Worm (Caenorhabditis elegans) whole organism, L4 larva: ENCODE measurements around the gene sams-5.

ENCODE experiments used
- T26A8.4 ChIP-seq: fragments of 200-800 bp; sonication (Bioruptor generic); IDR thresholded peaks from 2 replicates; pipeline ENCODE4 v1.3.6; 2022; ENCODE audit warnings: missing genetic modification characterization, missing compliant biosample characterization
- fkh-10 ChIP-seq: fragments of 150-350 bp; optimal IDR thresholded peaks from 2 replicates; lab custom pipeline; 2014; ENCODE audit warnings: missing biosample characterization, missing genetic modification reagents, missing genetic modification characterization
- hlh-11 ChIP-seq: fragments of 200-800 bp; sonication (Bioruptor generic); optimal IDR thresholded peaks from 2 replicates; lab custom pipeline; 2018; ENCODE audit warnings: mild to moderate bottlenecking, missing genetic modification characterization, missing compliant biosample characterization
- lim-7 ChIP-seq: fragments of 200-800 bp; sonication (Bioruptor generic); IDR thresholded peaks from 2 replicates; pipeline ENCODE4 v1.3.6; 2022; ENCODE audit warnings: missing genetic modification characterization, missing compliant biosample characterization
- lin-38 ChIP-seq: fragments of 200-800 bp; sonication (Bioruptor generic); IDR thresholded peaks from 2 replicates; pipeline ENCODE4 v1.3.6; 2022; ENCODE audit warnings: missing genetic modification reagents, missing genetic modification characterization, missing compliant biosample characterization
- lsy-2 ChIP-seq, 2 experiments: fragments of 150-350 bp in 1 of 2; sonication (generic microtip) in 1 of 2; optimal IDR thresholded peaks; 2 replicates each; lab custom pipeline; 2014 to 2017; ENCODE audit warnings: missing biosample characterization in 2 of 2, missing genetic modification characterization in 2 of 2
- nhr-111 ChIP-seq: fragments of 200-800 bp; sonication (Bioruptor generic); optimal IDR thresholded peaks from 2 replicates; lab custom pipeline; 2018; ENCODE audit warnings: mild to moderate bottlenecking, missing genetic modification characterization, missing compliant biosample characterization
- nhr-6 ChIP-seq: fragments of 150-350 bp; optimal IDR thresholded peaks from 2 replicates; lab custom pipeline; 2014; ENCODE audit warnings: missing biosample characterization, missing genetic modification characterization

DNA sequence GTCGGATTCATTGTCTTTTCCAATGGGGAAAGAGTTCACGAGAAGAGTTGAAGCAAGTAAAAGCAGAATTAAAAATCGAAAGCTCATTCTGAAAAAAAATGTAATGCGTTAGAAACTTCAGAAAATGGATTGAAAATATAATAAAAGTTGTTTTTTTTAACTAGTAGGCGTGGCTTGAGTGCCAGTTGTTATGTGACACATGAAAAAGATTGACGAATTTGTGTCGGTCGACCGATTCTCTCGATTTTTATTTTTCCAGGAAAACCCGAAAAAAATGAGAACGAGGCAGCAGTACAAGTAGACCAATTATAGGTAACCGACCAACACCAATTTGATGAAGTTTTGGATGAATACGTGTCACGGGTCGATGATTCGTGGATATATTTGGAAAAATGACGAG lies 19.6 kb downstream of the sams-5 start, which contains the start of gene nlp-16:
- TF ChIP-seq lin-38 (no peak), fkh-10 (GFP tag; lab: Kevin White, UChicago) (no peak), nhr-6 (tag; lab: Kevin White, UChicago) (no peak), hlh-11 (tag; lab: Kevin White, UChicago) (no peak), lsy-2 (tag; optimal IDR thresholded peaks at IDR 0.05; lab: Kevin White, UChicago) (no peak), T26A8.4 (GFP tag; lab: Robert Waterston, UW) (no peak), lim-7 (GFP tag; lab: Robert Waterston, UW) (no peak), nhr-111 (GFP tag; lab: Kevin White, UChicago) (no peak)
